Worm (Caenorhabditis elegans): ENCODE results near the gene catp-7.

Gene catp-7

ce11 chrIV:8585076-8586033 is at the start of gene catp-7:
catp-7 (plus strand) TSS chrIV:8585983.
- TF ChIP-seq Y105C5A.15 (GFP tag; IDR thresholded peaks at IDR 0.05), result no peak
- peak; percentile 1 for TF ChIP-seq nhr-77 (tag; optimal IDR thresholded peaks at IDR 0.05)
- TF ChIP-seq nhr-102 (tag; optimal IDR thresholded peaks at IDR 0.05), result peak; percentile 58
- TF ChIP-seq lin-1 (GFP tag; IDR thresholded peaks at IDR 0.05), result peak; percentile 11; the same call in 1 of the 2 replicates
- no peak for TF ChIP-seq daf-16 (GFP tag; optimal IDR thresholded peaks at IDR 0.05)
- TF ChIP-seq daf-16 (tag; optimal IDR thresholded peaks at IDR 0.05), result peak; percentile 88
- TF ChIP-seq nhr-28 (tag; optimal IDR thresholded peaks at IDR 0.05), result peak; percentile 94
- TF ChIP-seq mes-2 (tag; optimal IDR thresholded peaks at IDR 0.05; ENCODE audit: poor library complexity, severe bottlenecking), result peak; percentile 3
- peak in 1 of 2 experiments; percentile 33 for TF ChIP-seq hif-1 (tag; optimal IDR thresholded peaks at IDR 0.05)
- TF ChIP-seq lin-15B (tag; optimal IDR thresholded peaks at IDR 0.05), result no peak
- peak; percentile 65 for TF ChIP-seq pqm-1 (tag; optimal IDR thresholded peaks at IDR 0.05)
- TF ChIP-seq ceh-62 (tag; optimal IDR thresholded peaks at IDR 0.05), result no peak
- peak; percentile 74 for TF ChIP-seq nhr-10 (tag; optimal IDR thresholded peaks at IDR 0.05)
- TF ChIP-seq zip-11 (GFP tag; IDR thresholded peaks at IDR 0.05), result no peak
- peak; percentile 38 for TF ChIP-seq aha-1 (tag)
- TF ChIP-seq tra-1 (GFP tag; IDR thresholded peaks at IDR 0.05), result 0 out of 2 replicates have a peak, but pooled peaks have one; percentile 6
- TF ChIP-seq T20F7.1 (GFP tag; optimal IDR thresholded peaks at IDR 0.05), result peak; percentile 36
- peak; percentile 39 for TF ChIP-seq nhr-48 (tag; optimal IDR thresholded peaks at IDR 0.05)
- TF ChIP-seq hlh-11 (tag; optimal IDR thresholded peaks at IDR 0.05), result peak; percentile 77
- peak; percentile 69 for TF ChIP-seq hlh-30 (tag; optimal IDR thresholded peaks at IDR 0.05; ENCODE audit: insufficient read depth)
- peak; percentile 64 for TF ChIP-seq dve-1 (tag; optimal IDR thresholded peaks at IDR 0.05; ENCODE audit: insufficient read depth)

DNA sequence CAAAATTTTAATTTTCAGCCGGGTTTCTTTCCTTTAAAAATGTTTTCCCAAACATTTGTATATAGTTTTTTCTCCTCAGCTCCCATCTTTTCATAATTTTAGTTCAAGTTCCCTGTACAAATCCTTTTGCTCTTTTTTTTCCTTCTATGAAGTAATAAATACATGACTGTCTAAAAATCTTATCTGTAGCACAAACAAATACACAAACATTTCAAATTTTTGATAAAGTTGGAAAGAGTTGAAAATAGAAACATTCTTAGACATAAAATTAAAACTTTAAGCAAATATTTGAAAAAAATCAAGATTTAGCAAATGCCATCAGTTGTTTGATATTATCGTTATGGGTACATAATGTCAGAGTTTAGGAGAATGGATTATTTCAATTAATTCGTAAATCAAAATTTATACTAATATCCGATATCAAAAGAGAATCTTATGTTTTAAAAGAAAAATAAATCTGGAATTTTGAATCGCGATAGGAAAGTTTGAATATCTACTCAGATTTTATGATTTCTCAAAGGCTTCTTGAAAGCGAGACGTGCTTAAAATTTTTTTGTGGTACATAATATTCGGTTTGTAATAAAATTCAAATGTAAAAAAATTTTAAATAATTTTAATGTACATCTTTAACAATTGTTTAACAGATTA is 47.6 kb upstream of the catp-7 start:
- TF ChIP-seq php-3 (GFP tag; IDR thresholded peaks at IDR 0.05), result no peak
- no peak for TF ChIP-seq mes-2 (tag; optimal IDR thresholded peaks at IDR 0.05; ENCODE audit: poor library complexity, severe bottlenecking)
- no peak for TF ChIP-seq hif-1 (tag; optimal IDR thresholded peaks at IDR 0.05)
- TF ChIP-seq zag-1 (tag; optimal IDR thresholded peaks at IDR 0.05), result no peak
- TF ChIP-seq gei-8 (GFP tag; optimal IDR thresholded peaks at IDR 0.05), result peak; percentile 1
- no peak for TF ChIP-seq zip-2 (tag; optimal IDR thresholded peaks at IDR 0.05)
- TF ChIP-seq attf-4 (tag; optimal IDR thresholded peaks at IDR 0.05), result no peak
- no peak for TF ChIP-seq F44E2.7 (GFP tag; IDR thresholded peaks at IDR 0.05)
- TF ChIP-seq F37D6.2 (tag; optimal IDR thresholded peaks at IDR 0.05), result no peak
- TF ChIP-seq dpl-1 (GFP tag; optimal IDR thresholded peaks at IDR 0.05), result no peak
- no peak for TF ChIP-seq unc-130 (GFP tag; optimal IDR thresholded peaks at IDR 0.05)
- no peak for TF ChIP-seq egl-27 (tag; optimal IDR thresholded peaks at IDR 0.05)
- TF ChIP-seq vab-7 (GFP tag; IDR thresholded peaks at IDR 0.05), result no peak
- TF ChIP-seq zip-11 (GFP tag; IDR thresholded peaks at IDR 0.05), result no peak
- no peak for TF ChIP-seq duxl-1 (tag; optimal IDR thresholded peaks at IDR 0.05; ENCODE audit: poor library complexity)
- TF ChIP-seq nhr-77 (tag; optimal IDR thresholded peaks at IDR 0.05), result peak; percentile 10
- TF ChIP-seq dmd-8 (GFP tag; IDR thresholded peaks at IDR 0.05), result no peak
- peak; percentile 56; the same call in 1 of the 2 replicates for TF ChIP-seq lin-1 (GFP tag; IDR thresholded peaks at IDR 0.05)
- TF ChIP-seq fos-1 (tag; optimal IDR thresholded peaks at IDR 0.05), result peak; percentile 6
- TF ChIP-seq pha-4 (GFP tag; IDR thresholded peaks at IDR 0.05), result no peak; the same call in 1 of the 2 replicates
- no peak for TF ChIP-seq pha-4 (tag; optimal IDR thresholded peaks at IDR 0.05)
- no peak for TF ChIP-seq ceh-82 (tag; optimal IDR thresholded peaks at IDR 0.05)
- TF ChIP-seq Y48G9A.11 (GFP tag; IDR thresholded peaks at IDR 0.05), result no peak
- no peak; the same call in 1 of the 2 replicates for TF ChIP-seq arid-1 (GFP tag; conservative IDR thresholded peaks at IDR 0.05)
- TF ChIP-seq lim-7 (GFP tag; IDR thresholded peaks at IDR 0.05), result no peak
- TF ChIP-seq mep-1 (tag; optimal IDR thresholded peaks at IDR 0.05), result peak; percentile 61
- no peak for TF ChIP-seq nhr-111 (GFP tag; optimal IDR thresholded peaks at IDR 0.05)
- TF ChIP-seq ztf-11 (tag; optimal IDR thresholded peaks at IDR 0.05), result no peak
- no peak for TF ChIP-seq daf-8 (GFP tag; IDR thresholded peaks at IDR 0.05)
- no peak for TF ChIP-seq hlh-30 (tag; optimal IDR thresholded peaks at IDR 0.05; ENCODE audit: insufficient read depth)
- TF ChIP-seq unc-39 (tag; optimal IDR thresholded peaks at IDR 0.05), result no peak
- no peak for TF ChIP-seq unc-62 (GFP tag; optimal IDR thresholded peaks at IDR 0.05 in 1 of 2)
- no peak for TF ChIP-seq unc-62 (tag; optimal IDR thresholded peaks at IDR 0.05)
